Worm (Caenorhabditis elegans) whole organism, L1 larva: ENCODE data around the gene prx-2.

Source experiments
- C04F5.9 ChIP-seq: sonication (generic microtip); optimal IDR thresholded peaks from 2 replicates; lab custom pipeline; 2016; ENCODE audit warnings: missing genetic modification characterization, missing compliant biosample characterization
- C16A3.4 ChIP-seq: fragments of 150-350 bp; optimal IDR thresholded peaks from 2 replicates; lab custom pipeline; 2014; ENCODE audit warnings: missing biosample characterization, missing genetic modification characterization
- C34B4.2 ChIP-seq: sonication (generic microtip); optimal IDR thresholded peaks from 2 replicates; lab custom pipeline; 2017; ENCODE audit warnings: mild to moderate bottlenecking, missing genetic modification characterization, missing compliant biosample characterization
- F16B12.6 ChIP-seq: fragments of 150-350 bp; optimal IDR thresholded peaks from 2 replicates; lab custom pipeline; 2014; ENCODE audit warnings: missing biosample characterization, missing genetic modification characterization
- aha-1 ChIP-seq: fragments of 150-350 bp; optimal IDR thresholded peaks from 2 replicates; lab custom pipeline; 2014; ENCODE audit warnings: missing biosample characterization, missing genetic modification characterization
- ama-1 ChIP-seq: fragments of 150-350 bp; optimal IDR thresholded peaks from 2 replicates; lab custom pipeline; 2014
- blmp-1 ChIP-seq: fragments of 150-350 bp; optimal IDR thresholded peaks from 2 replicates; lab custom pipeline; 2014; ENCODE audit warnings: missing biosample characterization, missing genetic modification characterization
- ceh-63 ChIP-seq: fragments of 200-800 bp; sonication (Bioruptor generic); optimal IDR thresholded peaks from 2 replicates; lab custom pipeline; 2018; ENCODE audit warnings: mild to moderate bottlenecking, missing genetic modification characterization, missing compliant biosample characterization
- ceh-82 ChIP-seq, 3 experiments: fragments of 150-350 bp in 1 of 3; sonication (generic microtip) in 2 of 3; optimal IDR thresholded peaks; 2 replicates each; lab custom pipeline; 2014 to 2017; ENCODE audit warnings: missing biosample characterization in 3 of 3, missing genetic modification characterization in 3 of 3
- ces-1 ChIP-seq: fragments of 150-350 bp; optimal IDR thresholded peaks from 2 replicates; lab custom pipeline; 2014; ENCODE audit warnings: missing biosample characterization, missing genetic modification reagents, missing genetic modification characterization
- dpl-1 ChIP-seq, 3 experiments: fragments of 150-350 bp in 2 of 3; sonication (generic microtip) in 1 of 3; optimal IDR thresholded peaks; 2 replicates each; lab custom pipeline; 2014 to 2017; ENCODE audit warnings: missing biosample characterization in 3 of 3, missing genetic modification characterization in 3 of 3, missing genetic modification reagents in 3 of 3
- dsc-1 ChIP-seq: sonication (generic microtip); optimal IDR thresholded peaks from 2 replicates; lab custom pipeline; 2016; ENCODE audit warnings: mild to moderate bottlenecking, missing genetic modification characterization, missing compliant biosample characterization
- efl-1 ChIP-seq, 4 experiments: fragments of 150-350 bp; optimal IDR thresholded peaks in 3 of 4; peaks in 1 of 4; 1 replicate in 1 of 4; 2 replicates in 3 of 4; lab custom pipeline; 2014; ENCODE audit warnings: missing biosample characterization in 2 of 4, missing genetic modification characterization in 2 of 4, missing genetic modification reagents in 2 of 4
- egl-27 ChIP-seq, 2 experiments: fragments of 150-350 bp in 1 of 2; sonication (generic microtip); optimal IDR thresholded peaks; 3 replicates each; lab custom pipeline; 2017 to 2018; ENCODE audit warnings: missing biosample characterization in 2 of 2, missing genetic modification characterization in 2 of 2, missing genetic modification reagents in 2 of 2
- elt-2 ChIP-seq: sonication (generic microtip); optimal IDR thresholded peaks from 2 replicates; lab custom pipeline; 2016; ENCODE audit warnings: missing genetic modification characterization, mild to moderate bottlenecking, inconsistent platforms, missing compliant biosample characterization, missing genetic modification reagents
- ets-5 ChIP-seq: fragments of 200-800 bp; sonication (Bioruptor generic); IDR thresholded peaks from 2 replicates; pipeline ENCODE4 v1.3.6; 2022; ENCODE audit warnings: missing genetic modification characterization, missing compliant biosample characterization
- fkh-8 ChIP-seq: sonication (generic microtip); optimal IDR thresholded peaks from 2 replicates; lab custom pipeline; 2016; ENCODE audit warnings: mild to moderate bottlenecking, missing genetic modification characterization, missing compliant biosample characterization
- grh-1 ChIP-seq: fragments of 200-800 bp; sonication (Bioruptor generic); IDR thresholded peaks from 2 replicates; pipeline ENCODE4 v1.3.6; 2022; ENCODE audit warnings: missing genetic modification reagents, missing genetic modification characterization, missing compliant biosample characterization
- irx-1 ChIP-seq: sonication (generic microtip); optimal IDR thresholded peaks from 2 replicates; lab custom pipeline; 2016; ENCODE audit warnings: missing genetic modification characterization, missing compliant biosample characterization
- isw-1 ChIP-seq: fragments of 200-800 bp; sonication (Bioruptor generic); IDR thresholded peaks from 2 replicates; pipeline ENCODE4 v1.3.6; 2022; ENCODE audit warnings: missing genetic modification characterization, missing compliant biosample characterization
- jun-1 ChIP-seq: fragments of 150-350 bp; optimal IDR thresholded peaks from 2 replicates; lab custom pipeline; 2014; ENCODE audit warnings: missing biosample characterization, missing genetic modification reagents, missing genetic modification characterization
- lin-14 ChIP-seq: fragments of 200-800 bp; sonication (Bioruptor generic); optimal IDR thresholded peaks from 2 replicates; lab custom pipeline; 2018; ENCODE audit warnings: mild to moderate bottlenecking, missing genetic modification characterization, moderate library complexity, missing compliant biosample characterization
- lin-35 ChIP-seq, 2 experiments: fragments of 150-350 bp; optimal IDR thresholded peaks; 2 replicates each; lab custom pipeline; 2014; ENCODE audit warnings: missing biosample characterization in 2 of 2, missing genetic modification characterization in 2 of 2, missing genetic modification reagents in 2 of 2
- lir-3 ChIP-seq: sonication (generic microtip); optimal IDR thresholded peaks from 2 replicates; lab custom pipeline; 2016; ENCODE audit warnings: mild to moderate bottlenecking, missing genetic modification characterization, moderate library complexity, missing compliant biosample characterization; ENCODE audit not compliant: poor library complexity
- lsy-2 ChIP-seq, 2 experiments: fragments of 150-350 bp; optimal IDR thresholded peaks; 2 replicates each; lab custom pipeline; 2014; ENCODE audit warnings: missing biosample characterization in 2 of 2, missing genetic modification characterization in 2 of 2
- mdl-1 ChIP-seq, 2 experiments: fragments of 150-350 bp; optimal IDR thresholded peaks; 2 replicates each; lab custom pipeline; 2014 to 2017; ENCODE audit warnings: missing biosample characterization in 2 of 2, missing genetic modification characterization in 2 of 2, inconsistent platforms in 1 of 2
- mef-2 ChIP-seq: fragments of 150-350 bp; optimal IDR thresholded peaks from 2 replicates; lab custom pipeline; 2014; ENCODE audit warnings: missing biosample characterization, missing genetic modification characterization
- nhr-19 ChIP-seq: fragments of 200-800 bp; sonication (Bioruptor generic); conservative IDR thresholded peaks from 2 replicates; pipeline ENCODE4 v1.3.6; 2022; ENCODE audit warnings: missing genetic modification characterization, missing compliant biosample characterization
- nhr-28 ChIP-seq: fragments of 150-350 bp; optimal IDR thresholded peaks from 2 replicates; lab custom pipeline; 2014; ENCODE audit warnings: missing biosample characterization, missing genetic modification characterization
- nhr-76 ChIP-seq: sonication (generic microtip); optimal IDR thresholded peaks from 2 replicates; lab custom pipeline; 2017; ENCODE audit warnings: missing biosample characterization, missing genetic modification characterization
- nhr-77 ChIP-seq: fragments of 150-350 bp; optimal IDR thresholded peaks from 2 replicates; lab custom pipeline; 2014; ENCODE audit warnings: missing biosample characterization, missing genetic modification characterization
- nhr-84 ChIP-seq: sonication (generic microtip); optimal IDR thresholded peaks from 2 replicates; lab custom pipeline; 2017; ENCODE audit warnings: missing biosample characterization, missing genetic modification characterization
- nhr-85 ChIP-seq: sonication (generic microtip); peaks from one replicate; lab custom pipeline; 2016; ENCODE audit warnings: missing genetic modification characterization, inconsistent platforms, missing compliant biosample characterization
- nhr-90 ChIP-seq: sonication (generic microtip); optimal IDR thresholded peaks from 2 replicates; lab custom pipeline; 2016; ENCODE audit warnings: mild to moderate bottlenecking, missing genetic modification characterization, missing compliant biosample characterization; ENCODE audit not compliant: poor library complexity
- pax-3 ChIP-seq: fragments of 200-800 bp; sonication (Bioruptor generic); optimal IDR thresholded peaks from 2 replicates; lab custom pipeline; 2018; ENCODE audit warnings: mild to moderate bottlenecking, missing genetic modification characterization, moderate library complexity, missing compliant biosample characterization
- pqm-1 ChIP-seq: sonication (generic microtip); optimal IDR thresholded peaks from 3 replicates; lab custom pipeline; 2017; ENCODE audit warnings: missing biosample characterization, missing genetic modification characterization
- rnt-1 ChIP-seq: sonication (generic microtip); optimal IDR thresholded peaks from 2 replicates; lab custom pipeline; 2016; ENCODE audit warnings: mild to moderate bottlenecking, missing genetic modification characterization, moderate library complexity, missing compliant biosample characterization
- skn-1 ChIP-seq: fragments of 150-350 bp; optimal IDR thresholded peaks from 2 replicates; lab custom pipeline; 2014; ENCODE audit warnings: missing biosample characterization, missing genetic modification characterization
- snpc-4 ChIP-seq: fragments of 150-350 bp; optimal IDR thresholded peaks from 2 replicates; lab custom pipeline; 2014; ENCODE audit warnings: missing biosample characterization, missing genetic modification characterization
- snu-23 ChIP-seq: sonication (generic microtip); optimal IDR thresholded peaks from 2 replicates; lab custom pipeline; 2016; ENCODE audit warnings: missing genetic modification characterization, missing compliant biosample characterization
- sox-4 ChIP-seq: sonication (generic microtip); optimal IDR thresholded peaks from 2 replicates; lab custom pipeline; 2016; ENCODE audit warnings: missing genetic modification characterization, missing compliant biosample characterization
- swsn-7 ChIP-seq: sonication (generic microtip); optimal IDR thresholded peaks from 2 replicates; lab custom pipeline; 2016; ENCODE audit warnings: missing genetic modification characterization, missing compliant biosample characterization
- unc-130 ChIP-seq: fragments of 150-350 bp; optimal IDR thresholded peaks from 2 replicates; lab custom pipeline; 2017; ENCODE audit warnings: missing biosample characterization, missing genetic modification characterization, inconsistent platforms
- unc-30 ChIP-seq: sonication (generic microtip); optimal IDR thresholded peaks from 2 replicates; lab custom pipeline; 2017; ENCODE audit warnings: missing biosample characterization, missing genetic modification characterization
- unc-62 ChIP-seq: fragments of 150-350 bp; optimal IDR thresholded peaks from 2 replicates; lab custom pipeline; 2014; ENCODE audit warnings: missing biosample characterization, missing genetic modification reagents, missing genetic modification characterization
- unc-98 ChIP-seq: fragments of 200-800 bp; sonication (Bioruptor generic); IDR thresholded peaks from 2 replicates; pipeline ENCODE4 v1.3.6; 2022; ENCODE audit warnings: missing genetic modification characterization, missing compliant biosample characterization
- vab-15 ChIP-seq: sonication (generic microtip); optimal IDR thresholded peaks from 2 replicates; lab custom pipeline; 2017; ENCODE audit warnings: missing genotype, mild to moderate bottlenecking, missing genetic modification characterization, missing compliant biosample characterization
- zip-4 ChIP-seq: fragments of 200-800 bp; sonication (Bioruptor generic); optimal IDR thresholded peaks from 2 replicates; lab custom pipeline; 2018; ENCODE audit warnings: mild to moderate bottlenecking, missing genetic modification characterization, moderate library complexity, missing compliant biosample characterization
- ztf-11 ChIP-seq, 2 experiments: sonication (generic microtip); optimal IDR thresholded peaks; 2 replicates each; lab custom pipeline; 2016 to 2017; ENCODE audit warnings: missing genetic modification characterization in 2 of 2, missing biosample characterization in 1 of 2, missing compliant biosample characterization in 1 of 2

Gene prx-2

ce11 chrIV:11599717-11600116 is 44.2 kb upstream of the prx-2 start:
- TF ChIP-seq nhr-19, result no peak
- peak; percentile 3 for TF ChIP-seq rnt-1 (tag; lab: Kevin White, UChicago)
- TF ChIP-seq blmp-1 (tag; lab: Kevin White, UChicago), result peak; percentile 27
- TF ChIP-seq aha-1, result no peak
- no peak for TF ChIP-seq lir-3
- no peak for TF ChIP-seq unc-30 (tag; lab: Kevin White, UChicago)
- TF ChIP-seq irx-1 (tag; lab: Kevin White, UChicago), result no peak

- TF ChIP-seq ceh-63 (GFP tag; lab: Kevin White, UChicago) (no peak), rnt-1 (tag; lab: Kevin White, UChicago) (peak; percentile 80), snu-23 (GFP tag; lab: Kevin White, UChicago) (peak; percentile 82), irx-1 (tag; lab: Kevin White, UChicago) (peak; percentile 57), snpc-4 (tag; lab: Kevin White, UChicago) (peak; percentile 52), C34B4.2 (no peak), isw-1 (GFP tag; lab: Robert Waterston, UW) (peak; percentile 62), jun-1 (tag; lab: Kevin White, UChicago) (peak; percentile 50), pax-3 (tag; lab: Kevin White, UChicago) (no peak), elt-2 (no peak), ama-1 (peak; percentile 27), ces-1 (GFP tag; lab: Kevin White, UChicago) (no peak), nhr-28 (tag; lab: Kevin White, UChicago) (no peak), unc-62 (GFP tag; lab: Kevin White, UChicago) (no peak), unc-130 (tag; lab: Kevin White, UChicago) (peak; percentile 56), dpl-1 (GFP tag; optimal IDR thresholded peaks at IDR 0.05; lab: Kevin White, UChicago) (peak; percentile 57 to 72 (median 66)), lsy-2 (tag; optimal IDR thresholded peaks at IDR 0.05; lab: Kevin White, UChicago) (peak; percentile 79 to 97), skn-1 (tag; lab: Kevin White, UChicago) (peak; percentile 77), nhr-84 (tag; lab: Kevin White, UChicago) (no peak), unc-98 (no peak), zip-4 (GFP tag; lab: Kevin White, UChicago) (no peak), egl-27 (tag; optimal IDR thresholded peaks at IDR 0.05; lab: Kevin White, UChicago) (no peak), mef-2 (tag; lab: Kevin White, UChicago) (peak; percentile 6), dsc-1 (tag; lab: Kevin White, UChicago) (peak; percentile 46), lin-35 (GFP tag; optimal IDR thresholded peaks at IDR 0.05; lab: Kevin White, UChicago) (peak; percentile 78 to 84), fkh-8 (tag; lab: Kevin White, UChicago) (peak; percentile 72), C04F5.9 (tag; lab: Kevin White, UChicago) (peak; percentile 72), F16B12.6 (tag; lab: Kevin White, UChicago) (peak; percentile 22), nhr-76 (tag; lab: Kevin White, UChicago) (no peak), ceh-82 (tag; optimal IDR thresholded peaks at IDR 0.05; lab: Kevin White, UChicago) (peak; percentile 24 to 86 (median 63)), ztf-11 (tag; optimal IDR thresholded peaks at IDR 0.05; lab: Kevin White, UChicago) (peak in 1 of 2 experiments; percentile 21), pqm-1 (tag; lab: Kevin White, UChicago) (no peak), lir-3 (no peak), C16A3.4 (peak; percentile 81), sox-4 (tag; lab: Kevin White, UChicago) (no peak), grh-1 (peak; percentile 48), nhr-77 (tag; lab: Kevin White, UChicago) (peak; percentile 31), mdl-1 (tag; optimal IDR thresholded peaks at IDR 0.05; lab: Kevin White, UChicago) (peak in 1 of 2 experiments; percentile 60), nhr-85 (tag; lab: Kevin White, UChicago) (peak; percentile 92), aha-1 (no peak), lin-14 (GFP tag; lab: Kevin White, UChicago) (peak; percentile 72), vab-15 (no peak), swsn-7 (tag; lab: Kevin White, UChicago) (peak; percentile 75), efl-1 (optimal IDR thresholded peaks at IDR 0.05; lab: Kevin White, UChicago) (peak; percentile 76 to 84), efl-1 (GFP tag; optimal IDR thresholded peaks at IDR 0.05 in 1 of 2; lab: Kevin White, UChicago) (peak; percentile 71 to 97), ets-5 (GFP tag; lab: Robert Waterston, UW) (no peak), nhr-90 (peak; percentile 54)
Measured at ce11 chrIV:11601721-11602405, 42.1 kb upstream of the prx-2 start.
